Fruit fly (Drosophila melanogaster): ENCODE measurements around the gene CG17734.

The CG17734 gene

DNA sequence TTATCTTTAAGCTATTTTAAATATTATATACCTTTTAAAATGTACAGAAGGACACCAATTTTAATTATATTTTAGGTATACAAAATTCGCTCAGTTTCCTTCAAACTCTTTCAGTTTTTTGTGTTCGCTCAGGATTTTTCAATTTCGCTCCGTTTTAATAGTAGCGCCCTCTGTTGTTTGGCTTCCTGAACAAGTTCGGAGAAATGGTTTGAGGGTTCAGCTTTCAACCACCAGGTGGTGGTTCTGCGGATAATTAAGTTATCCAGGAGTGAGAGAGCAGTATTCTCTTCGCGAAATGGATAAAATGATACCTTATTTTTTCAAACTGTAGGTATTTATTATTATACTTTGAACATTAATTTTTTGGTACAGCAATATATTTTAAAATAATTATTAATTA is 25.2 kb upstream of the CG17734 start (continued):
- TF ChIP-seq CG7786 (GFP tag; optimal IDR thresholded peaks at IDR 0.05) (peak; percentile 10), zfh2 (GFP tag; optimal IDR thresholded peaks at IDR 0.05) (no peak), hb (GFP tag; IDR thresholded peaks at IDR 0.05; ENCODE audit: partially characterized antibody) (no peak), bigmax (GFP tag; optimal IDR thresholded peaks at IDR 0.05) (no peak), fu2 (GFP tag; optimal IDR thresholded peaks at IDR 0.05) (no peak), Hr3 (GFP tag; optimal IDR thresholded peaks at IDR 0.05) (peak; percentile 45), ase (GFP tag; IDR thresholded peaks at IDR 0.05) (peak; percentile 55; the same call in 2 of the 3 replicates), Dfd (GFP tag; optimal IDR thresholded peaks at IDR 0.05) (no peak), Pdp1 (GFP tag; optimal IDR thresholded peaks at IDR 0.05) (peak in 1 of 2 experiments; percentile 62), Oaz (GFP tag; IDR thresholded peaks at IDR 0.05) (no peak), CG6689 (GFP tag; IDR thresholded peaks at IDR 0.05) (peak; percentile 40; the same call in 1 of the 2 replicates), ranshi (GFP tag; IDR thresholded peaks at IDR 0.05) (0 out of 2 replicates have a peak, but pooled peaks have one; percentile 6), YL-1 (GFP tag; optimal IDR thresholded peaks at IDR 0.05) (peak; percentile 29), CG9437 (GFP tag; optimal IDR thresholded peaks at IDR 0.05) (peak; percentile 41), CG7556 (GFP tag; optimal IDR thresholded peaks at IDR 0.05) (no peak), CG16815 (GFP tag; optimal IDR thresholded peaks at IDR 0.05) (peak; percentile 37), scrt (GFP tag; optimal IDR thresholded peaks at IDR 0.05) (peak; percentile 52), CG10366 (GFP tag; IDR thresholded peaks at IDR 0.05) (peak; percentile 29; the same call in 1 of the 2 replicates), tup (GFP tag; optimal IDR thresholded peaks at IDR 0.05) (no peak), CG31365 (tag; optimal IDR thresholded peaks at IDR 0.05) (peak; percentile 45), CG8388 (GFP tag; optimal IDR thresholded peaks at IDR 0.05) (peak; percentile 61), Max (GFP tag; optimal IDR thresholded peaks at IDR 0.05) (peak; percentile 63), CG10654 (GFP tag; optimal IDR thresholded peaks at IDR 0.05) (peak; percentile 55), Dp (GFP tag; optimal IDR thresholded peaks at IDR 0.05) (no peak), CG4820 (GFP tag; optimal IDR thresholded peaks at IDR 0.05) (peak; percentile 72), CG1603 (tag; optimal IDR thresholded peaks at IDR 0.05) (peak; percentile 74), CG6254 (GFP tag; optimal IDR thresholded peaks at IDR 0.05) (peak; percentile 85), CG3407 (GFP tag; optimal IDR thresholded peaks at IDR 0.05) (peak; percentile 57), aop (GFP tag; IDR thresholded peaks at IDR 0.05) (no peak), CG10209 (GFP tag; optimal IDR thresholded peaks at IDR 0.05) (peak; percentile 57), crol (GFP tag; IDR thresholded peaks at IDR 0.05) (no peak), E2f1 (GFP tag; IDR thresholded peaks at IDR 0.05) (no peak), CG16813 (GFP tag; IDR thresholded peaks at IDR 0.05; ENCODE audit: partially characterized antibody) (no peak), Gug (GFP tag; IDR thresholded peaks at IDR 0.05) (no peak), CG2875 (GFP tag; optimal IDR thresholded peaks at IDR 0.05) (peak; percentile 79), Awh (GFP tag; IDR thresholded peaks at IDR 0.05) (peak; percentile 72), CG18476 (GFP tag; optimal IDR thresholded peaks at IDR 0.05) (peak; percentile 32), gsb (GFP tag; IDR thresholded peaks at IDR 0.05) (no peak), CG33213 (GFP tag; optimal IDR thresholded peaks at IDR 0.05) (peak; percentile 76), CG17912 (GFP tag; optimal IDR thresholded peaks at IDR 0.05) (peak; percentile 79), CG13775 (GFP tag; optimal IDR thresholded peaks at IDR 0.05) (peak; percentile 64), Meics (GFP tag; optimal IDR thresholded peaks at IDR 0.05) (peak; percentile 74), tx (GFP tag; optimal IDR thresholded peaks at IDR 0.05) (no peak), CG17612 (GFP tag; IDR thresholded peaks at IDR 0.05) (no peak), CG4854 (GFP tag; optimal IDR thresholded peaks at IDR 0.05) (no peak), lbe (GFP tag; optimal IDR thresholded peaks at IDR 0.05) (no peak), jigr1 (GFP tag; IDR thresholded peaks at IDR 0.05) (no peak), tin (GFP tag; optimal IDR thresholded peaks at IDR 0.05) (peak; percentile 71), pum (GFP tag; optimal IDR thresholded peaks at IDR 0.05) (peak; percentile 50), en (GFP tag; optimal IDR thresholded peaks at IDR 0.05) (peak; percentile 64), CG9932 (GFP tag; IDR thresholded peaks at IDR 0.05) (no peak)
